Worm (Caenorhabditis elegans): ENCODE measurements around the gene cisd-1.

ce11 chrII:11455140-11455539 lies 14.3 kb downstream of the cisd-1 start:
- no peak for TF ChIP-seq jun-1 (tag; optimal IDR thresholded peaks at IDR 0.05)
- no peak for TF ChIP-seq lin-15B (tag; optimal IDR thresholded peaks at IDR 0.05)
- TF ChIP-seq snpc-4 (tag; optimal IDR thresholded peaks at IDR 0.05) = no peak
- no peak for TF ChIP-seq dmd-9 (GFP tag; IDR thresholded peaks at IDR 0.05)
- no peak for TF ChIP-seq ztf-11 (tag; optimal IDR thresholded peaks at IDR 0.05)
- TF ChIP-seq unc-62 (GFP tag; optimal IDR thresholded peaks at IDR 0.05 in 1 of 2) = no peak
- no peak for TF ChIP-seq unc-62 (tag; optimal IDR thresholded peaks at IDR 0.05)
